Worm (Caenorhabditis elegans) whole organism, L2 larva: ENCODE results near the gene irk-1.

Source experiments
- ZK546.5 ChIP-seq: sonication (generic microtip); optimal IDR thresholded peaks from 2 replicates; lab custom pipeline; 2017; ENCODE audit warnings: missing biosample characterization, missing genetic modification characterization
- alr-1 ChIP-seq: fragments of 150-350 bp; optimal IDR thresholded peaks from 2 replicates; lab custom pipeline; 2014; ENCODE audit warnings: missing biosample characterization, missing genetic modification characterization
- blmp-1 ChIP-seq: sonication (generic microtip); optimal IDR thresholded peaks from 2 replicates; lab custom pipeline; 2017; ENCODE audit warnings: missing genetic modification characterization, mild to moderate bottlenecking, missing compliant biosample characterization, antibody characterized with exemption, moderate library complexity; ENCODE audit not compliant: insufficient read depth
- egl-27 ChIP-seq: sonication (generic microtip); optimal IDR thresholded peaks from 3 replicates; lab custom pipeline; 2017; ENCODE audit warnings: missing biosample characterization, missing genetic modification reagents, missing genetic modification characterization
- elt-3 ChIP-seq: sonication (generic microtip); optimal IDR thresholded peaks from 2 replicates; lab custom pipeline; 2017; ENCODE audit warnings: missing biosample characterization, missing genetic modification characterization
- lin-11 ChIP-seq: fragments of 150-350 bp; sonication (generic microtip); optimal IDR thresholded peaks from 2 replicates; lab custom pipeline; 2014; ENCODE audit warnings: missing biosample characterization, missing genetic modification characterization, inconsistent platforms, mixed read lengths
- lin-13 ChIP-seq: fragments of 150-350 bp; optimal IDR thresholded peaks from 2 replicates; lab custom pipeline; 2014; ENCODE audit warnings: missing biosample characterization, missing genetic modification reagents, missing genetic modification characterization
- mdl-1 ChIP-seq, 2 experiments: fragments of 150-350 bp in 1 of 2; sonication (generic microtip) in 1 of 2; optimal IDR thresholded peaks; 2 replicates each; lab custom pipeline; 2017; ENCODE audit warnings: missing biosample characterization in 2 of 2, missing genetic modification characterization in 2 of 2
- nhr-11 ChIP-seq: fragments of 150-350 bp; optimal IDR thresholded peaks from 2 replicates; lab custom pipeline; 2014; ENCODE audit warnings: missing biosample characterization, missing genetic modification characterization
- nhr-77 ChIP-seq: fragments of 150-350 bp; optimal IDR thresholded peaks from 2 replicates; lab custom pipeline; 2014; ENCODE audit warnings: missing biosample characterization, missing genetic modification characterization
- snpc-4 ChIP-seq: fragments of 150-350 bp; optimal IDR thresholded peaks from 2 replicates; lab custom pipeline; 2014; ENCODE audit warnings: missing biosample characterization, missing genetic modification characterization
- unc-55 ChIP-seq: fragments of 150-350 bp; sonication (generic microtip); optimal IDR thresholded peaks from 3 replicates; lab custom pipeline; 2014; ENCODE audit warnings: missing biosample characterization, missing genetic modification reagents, missing genetic modification characterization

ce11 chrX:6822552-6822951 is 44.6 kb upstream of the irk-1 start:
- no peak for TF ChIP-seq elt-3 (tag; lab: Kevin White, UChicago)
- TF ChIP-seq lin-13 (GFP tag; lab: Kevin White, UChicago): no peak
- TF ChIP-seq mdl-1 (tag; optimal IDR thresholded peaks at IDR 0.05; lab: Kevin White, UChicago): no peak
- TF ChIP-seq alr-1 (tag; lab: Kevin White, UChicago): no peak
- no peak for TF ChIP-seq blmp-1 (tag; lab: Kevin White, UChicago)
- TF ChIP-seq egl-27 (tag; lab: Kevin White, UChicago): no peak
- TF ChIP-seq ZK546.5 (tag; lab: Kevin White, UChicago): no peak
- TF ChIP-seq nhr-11 (tag; lab: Kevin White, UChicago): no peak
- TF ChIP-seq lin-11: no peak
- TF ChIP-seq unc-55 (GFP tag; lab: Kevin White, UChicago): no peak
- no peak for TF ChIP-seq nhr-77 (tag; lab: Kevin White, UChicago)
- TF ChIP-seq snpc-4 (tag; lab: Kevin White, UChicago): no peak
